Fruit fly (Drosophila melanogaster) whole organism, embryonic: ENCODE measurements around the gene LSm7.

ENCODE experiments used
- Atf-2 ChIP-seq: fragments of 200-800 bp; sonication (Bioruptor generic); optimal IDR thresholded peaks from 2 replicates; lab custom pipeline; 2016; ENCODE audit warnings: missing biosample characterization, missing genetic modification characterization
- B-H1 ChIP-seq: fragments of 200-800 bp; sonication (Bioruptor generic); IDR thresholded peaks from 3 replicates; pipeline ENCODE4 v1.3.6; 2022; ENCODE audit warnings: missing biosample characterization, missing genetic modification characterization
- CG10565 ChIP-seq: fragments of 200-800 bp; sonication (Bioruptor generic); optimal IDR thresholded peaks from 3 replicates; lab custom pipeline; 2016; ENCODE audit warnings: missing biosample characterization, mild to moderate bottlenecking, missing genetic modification characterization
- CG10959 ChIP-seq: fragments of 200-800 bp; sonication (Bioruptor generic); IDR thresholded peaks from 2 replicates; pipeline ENCODE4 v1.3.6; 2022; ENCODE audit warnings: missing biosample characterization, missing genetic modification characterization
- CG12104 ChIP-seq: fragments of 200-800 bp; sonication (Bioruptor generic); optimal IDR thresholded peaks from 3 replicates; lab custom pipeline; 2016; ENCODE audit warnings: missing biosample characterization, missing genetic modification characterization
- CG12236 ChIP-seq: fragments of 200-800 bp; sonication (Bioruptor generic); optimal IDR thresholded peaks from 2 replicates; lab custom pipeline; 2016; ENCODE audit warnings: missing biosample characterization, missing genetic modification characterization
- CG12391 ChIP-seq: fragments of 200-800 bp; sonication (Bioruptor generic); optimal IDR thresholded peaks from 3 replicates; lab custom pipeline; 2018; ENCODE audit warnings: missing biosample characterization, mild to moderate bottlenecking, missing genetic modification characterization, moderate library complexity
- CG13775 ChIP-seq: fragments of 200-800 bp; sonication (Bioruptor generic); optimal IDR thresholded peaks from 3 replicates; lab custom pipeline; 2017; ENCODE audit warnings: missing biosample characterization, mild to moderate bottlenecking, missing genetic modification characterization
- CG15269 ChIP-seq: fragments of 200-800 bp; sonication (Bioruptor generic); optimal IDR thresholded peaks from 2 replicates; lab custom pipeline; 2018; ENCODE audit warnings: missing biosample characterization, mild to moderate bottlenecking, missing genetic modification characterization, moderate library complexity
- CG17912 ChIP-seq: fragments of 200-800 bp; sonication (Bioruptor generic); optimal IDR thresholded peaks from 2 replicates; lab custom pipeline; 2018; ENCODE audit warnings: missing biosample characterization, mild to moderate bottlenecking, missing genetic modification characterization
- CG34224 ChIP-seq: fragments of 200-800 bp; sonication (Bioruptor generic); IDR thresholded peaks from 3 replicates; pipeline ENCODE4 v1.3.6; 2022; ENCODE audit warnings: missing biosample characterization, missing genetic modification characterization; ENCODE audit not compliant: partially characterized antibody
- CG6175 ChIP-seq: fragments of 200-800 bp; sonication (Bioruptor generic); IDR thresholded peaks from 3 replicates; pipeline ENCODE4 v1.3.6; 2022; ENCODE audit warnings: missing biosample characterization, missing genetic modification characterization
- CG7928 ChIP-seq: fragments of 200-800 bp; sonication (Bioruptor generic); optimal IDR thresholded peaks from 2 replicates; lab custom pipeline; 2017; ENCODE audit warnings: missing biosample characterization, mild to moderate bottlenecking, missing genetic modification characterization
- CG9215 ChIP-seq: fragments of 200-800 bp; sonication (Bioruptor generic); IDR thresholded peaks from 2 replicates; pipeline ENCODE4 v1.3.6; 2022; ENCODE audit warnings: missing biosample characterization, missing genetic modification characterization
- CoRest ChIP-seq: fragments of 200-800 bp; sonication (Bioruptor generic); optimal IDR thresholded peaks from 3 replicates; lab custom pipeline; 2018; ENCODE audit warnings: missing biosample characterization, mild to moderate bottlenecking, missing genetic modification characterization, moderate library complexity
- CrebB ChIP-seq: fragments of 200-800 bp; sonication (Bioruptor generic); optimal IDR thresholded peaks from 3 replicates; lab custom pipeline; 2018; ENCODE audit warnings: missing biosample characterization, mild to moderate bottlenecking, missing genetic modification characterization
- Dip2 ChIP-seq: fragments of 200-800 bp; sonication (Bioruptor generic); IDR thresholded peaks from 2 replicates; pipeline ENCODE4 v1.3.6; 2022; ENCODE audit warnings: missing biosample characterization, missing genetic modification characterization
- Dip3 ChIP-seq: fragments of 200-800 bp; sonication (Bioruptor generic); optimal IDR thresholded peaks from 3 replicates; lab custom pipeline; 2016; ENCODE audit warnings: missing biosample characterization, missing genetic modification characterization
- Dp ChIP-seq: fragments of 200-800 bp; sonication (Bioruptor generic); optimal IDR thresholded peaks from 2 replicates; lab custom pipeline; 2018; ENCODE audit warnings: missing biosample characterization, mild to moderate bottlenecking, missing genetic modification characterization, moderate library complexity
- Fer1 ChIP-seq: fragments of 200-800 bp; sonication (Bioruptor generic); optimal IDR thresholded peaks from 2 replicates; lab custom pipeline; 2017; ENCODE audit warnings: missing biosample characterization, mild to moderate bottlenecking, missing genetic modification characterization
- Hand ChIP-seq: fragments of 200-800 bp; sonication (Bioruptor generic); optimal IDR thresholded peaks from 2 replicates; lab custom pipeline; 2017; ENCODE audit warnings: mild to moderate bottlenecking, missing biosample characterization, missing genetic modification reagents, missing genetic modification characterization
- HmgD ChIP-seq: fragments of 200-800 bp; sonication (Bioruptor generic); optimal IDR thresholded peaks from 3 replicates; lab custom pipeline; 2016; ENCODE audit warnings: missing biosample characterization, missing genetic modification characterization
- Hmr ChIP-seq: fragments of 200-800 bp; sonication (Bioruptor generic); optimal IDR thresholded peaks from 3 replicates; lab custom pipeline; 2017; ENCODE audit warnings: mild to moderate bottlenecking, missing biosample characterization, missing genetic modification reagents, missing genetic modification characterization
- Hsf ChIP-seq: fragments of 200-800 bp; sonication (Bioruptor generic); optimal IDR thresholded peaks from 3 replicates; lab custom pipeline; 2016; ENCODE audit warnings: missing biosample characterization, missing genetic modification characterization
- Lhr ChIP-seq: fragments of 200-800 bp; sonication (Bioruptor generic); optimal IDR thresholded peaks from 3 replicates; lab custom pipeline; 2017; ENCODE audit warnings: mild to moderate bottlenecking, missing biosample characterization, missing genetic modification reagents, missing genetic modification characterization
- MESR4 ChIP-seq: fragments of 200-800 bp; sonication (Bioruptor generic); optimal IDR thresholded peaks from 2 replicates; lab custom pipeline; 2018; ENCODE audit warnings: missing biosample characterization, mild to moderate bottlenecking, missing genetic modification characterization, moderate library complexity
- NK7.1 ChIP-seq: fragments of 200-800 bp; sonication (Bioruptor generic); optimal IDR thresholded peaks from 3 replicates; lab custom pipeline; 2016; ENCODE audit warnings: missing biosample characterization, missing genetic modification characterization
- Nf-YA ChIP-seq: fragments of 200-800 bp; sonication (Bioruptor generic); IDR thresholded peaks from 2 replicates; pipeline ENCODE4 v1.3.6; 2022; ENCODE audit warnings: missing biosample characterization, missing genetic modification characterization
- Side ChIP-seq: fragments of 200-800 bp; sonication (Bioruptor generic); optimal IDR thresholded peaks from 2 replicates; lab custom pipeline; 2016; ENCODE audit warnings: missing biosample characterization, missing genetic modification characterization
- Tbp ChIP-seq: fragments of >200 bp; optimal IDR thresholded peaks from 2 replicates; lab custom pipeline; 2018; ENCODE audit warnings: missing biosample characterization, missing genetic modification characterization
- Vsx1 ChIP-seq: fragments of 200-800 bp; sonication (Bioruptor generic); optimal IDR thresholded peaks from 2 replicates; lab custom pipeline; 2017; ENCODE audit warnings: missing biosample characterization, mild to moderate bottlenecking, missing genetic modification characterization, missing genetic modification reagents
- ato ChIP-seq: fragments of 200-800 bp; sonication (Bioruptor generic); IDR thresholded peaks from 2 replicates; pipeline ENCODE4 v1.3.6; 2022; ENCODE audit warnings: missing biosample characterization, missing genetic modification characterization; ENCODE audit not compliant: partially characterized antibody
- btn ChIP-seq: fragments of 200-800 bp; sonication (Bioruptor generic); optimal IDR thresholded peaks from 2 replicates; lab custom pipeline; 2016; ENCODE audit warnings: missing biosample characterization, missing genetic modification characterization
- dm ChIP-seq: fragments of 200-800 bp; sonication (Bioruptor generic); optimal IDR thresholded peaks from 3 replicates; lab custom pipeline; 2016; ENCODE audit warnings: missing biosample characterization, missing genetic modification characterization
- fd96Cb ChIP-seq: fragments of 200-800 bp; sonication (Bioruptor generic); optimal IDR thresholded peaks from 2 replicates; lab custom pipeline; 2018; ENCODE audit warnings: missing biosample characterization, mild to moderate bottlenecking, missing genetic modification characterization, moderate library complexity
- fu2 ChIP-seq: fragments of 200-800 bp; sonication (Bioruptor generic); optimal IDR thresholded peaks from 2 replicates; lab custom pipeline; 2016; ENCODE audit warnings: missing biosample characterization, missing genetic modification characterization
- gcm2 ChIP-seq: fragments of 200-800 bp; sonication (Bioruptor generic); optimal IDR thresholded peaks from 2 replicates; lab custom pipeline; 2016; ENCODE audit warnings: missing biosample characterization, missing genetic modification characterization
- gt ChIP-seq: fragments of 200-800 bp; sonication (Bioruptor generic); IDR thresholded peaks from 2 replicates; pipeline ENCODE4 v1.3.6; 2022; ENCODE audit warnings: missing biosample characterization, missing genetic modification characterization
- hbn ChIP-seq: fragments of 200-800 bp; sonication (Bioruptor generic); IDR thresholded peaks from 2 replicates; pipeline ENCODE4 v1.3.6; 2022; ENCODE audit warnings: missing biosample characterization, missing genetic modification characterization; ENCODE audit not compliant: partially characterized antibody
- ind ChIP-seq: fragments of 200-800 bp; sonication (Bioruptor generic); optimal IDR thresholded peaks from 3 replicates; lab custom pipeline; 2016; ENCODE audit warnings: missing biosample characterization, missing genetic modification characterization
- kni ChIP-seq: fragments of 200-800 bp; sonication (Bioruptor generic); optimal IDR thresholded peaks from 3 replicates; lab custom pipeline; 2017; ENCODE audit warnings: mild to moderate bottlenecking, missing biosample characterization, missing genetic modification reagents, missing genetic modification characterization
- lbe ChIP-seq: fragments of 200-800 bp; sonication (Bioruptor generic); optimal IDR thresholded peaks from 2 replicates; lab custom pipeline; 2016; ENCODE audit warnings: missing biosample characterization, mild to moderate bottlenecking, missing genetic modification characterization
- lov ChIP-seq, 2 experiments: fragments of 200-800 bp in 1 of 2; fragments of >200 bp in 1 of 2; sonication (Bioruptor generic) in 1 of 2; IDR thresholded peaks in 1 of 2; optimal IDR thresholded peaks in 1 of 2; 2 replicates in 1 of 2; 3 replicates in 1 of 2; pipeline versions ENCODE4 v1.3.6 to Lab custom; 2017 to 2022; ENCODE audit warnings: missing biosample characterization in 1 of 2, missing genetic modification characterization in 1 of 2
- mam ChIP-seq: fragments of 200-800 bp; sonication (Bioruptor generic); optimal IDR thresholded peaks from 3 replicates; lab custom pipeline; 2016; ENCODE audit warnings: missing biosample characterization, missing genetic modification characterization
- odd ChIP-seq: fragments of 200-800 bp; sonication (Bioruptor generic); optimal IDR thresholded peaks from 2 replicates; lab custom pipeline; 2017; ENCODE audit warnings: missing biosample characterization, mild to moderate bottlenecking, missing genetic modification characterization
- pita ChIP-seq: fragments of 200-800 bp; sonication (Bioruptor generic); optimal IDR thresholded peaks from 2 replicates; lab custom pipeline; 2017; ENCODE audit warnings: missing biosample characterization, mild to moderate bottlenecking, missing genetic modification characterization
- pnt ChIP-seq: fragments of 200-800 bp; sonication (Bioruptor generic); optimal IDR thresholded peaks from 3 replicates; lab custom pipeline; 2016; ENCODE audit warnings: missing biosample characterization, missing genetic modification characterization
- pros ChIP-seq: fragments of 200-800 bp; sonication (Bioruptor generic); optimal IDR thresholded peaks from 3 replicates; lab custom pipeline; 2019; ENCODE audit warnings: missing biosample characterization, mild to moderate bottlenecking, missing genetic modification characterization, moderate library complexity
- trem ChIP-seq: fragments of 200-800 bp; optimal IDR thresholded peaks from 3 replicates; lab custom pipeline; 2019; ENCODE audit warnings: missing biosample characterization, mild to moderate bottlenecking, missing genetic modification characterization, moderate library complexity
- wdn ChIP-seq: fragments of 200-800 bp; sonication (Bioruptor generic); IDR thresholded peaks from 2 replicates; pipeline ENCODE4 v1.3.6; 2022; ENCODE audit warnings: missing biosample characterization, missing genetic modification characterization
- zfh1 ChIP-seq: fragments of 200-800 bp; sonication (Bioruptor generic); IDR thresholded peaks from 3 replicates; pipeline ENCODE4 v1.3.6; 2022; ENCODE audit warnings: missing biosample characterization, missing genetic modification characterization

The LSm7 gene

dm6 chr2L:16703753-16704152 is 39.1 kb downstream of the LSm7 start (continued):
- TF ChIP-seq lov (optimal IDR thresholded peaks at IDR 0.05; lab: Kevin White, UChicago) (no peak), lov (GFP tag; IDR thresholded peaks at IDR 0.05; lab: Robert Waterston, UW) (no peak), CG12236 (GFP tag; lab: Kevin White, UChicago) (peak; percentile 14), Fer1 (GFP tag; lab: Kevin White, UChicago) (no peak), Hsf (GFP tag; lab: Kevin White, UChicago) (peak; percentile 40), Dip3 (peak; percentile 40), HmgD (GFP tag; lab: Kevin White, UChicago) (no peak), lbe (GFP tag; lab: Kevin White, UChicago) (no peak), CG6175 (no peak), gt (GFP tag; lab: Robert Waterston, UW) (no peak), CG9215 (GFP tag; lab: Robert Waterston, UW) (no peak), pita (GFP tag; lab: Kevin White, UChicago) (no peak), dm (no peak), zfh1 (peak; percentile 59; the same call in 2 of the 3 replicates), CoRest (tag; lab: Kevin White, UChicago) (peak; percentile 70), hbn (GFP tag; lab: Robert Waterston, UW) (no peak; the same call in 1 of the 2 replicates), CG10565 (no peak), Vsx1 (GFP tag; lab: Kevin White, UChicago) (no peak), NK7.1 (GFP tag; lab: Kevin White, UChicago) (no peak), Hmr (GFP tag; lab: Kevin White, UChicago) (peak; percentile 34), odd (GFP tag; lab: Kevin White, UChicago) (no peak), Side (GFP tag; lab: Kevin White, UChicago) (no peak), fd96Cb (tag; lab: Kevin White, UChicago) (no peak), trem (tag; lab: Kevin White, UChicago) (no peak), Dip2 (GFP tag; lab: Robert Waterston, UW) (no peak), CG12104 (GFP tag; lab: Kevin White, UChicago) (peak; percentile 43), Lhr (GFP tag; lab: Kevin White, UChicago) (no peak), fu2 (peak; percentile 30), B-H1 (GFP tag; lab: Robert Waterston, UW) (no peak), Dp (peak; percentile 74), ind (GFP tag; lab: Kevin White, UChicago) (no peak), CG10959 (GFP tag; lab: Robert Waterston, UW) (no peak), CG13775 (GFP tag; lab: Kevin White, UChicago) (peak; percentile 63), ato (no peak), Tbp (no peak), Atf-2 (no peak), CG17912 (GFP tag; lab: Kevin White, UChicago) (no peak), pros (GFP tag; lab: Kevin White, UChicago) (no peak), CG12391 (tag; lab: Kevin White, UChicago) (peak; percentile 44), kni (GFP tag; lab: Kevin White, UChicago) (no peak), wdn (GFP tag; lab: Robert Waterston, UW) (no peak), CG15269 (peak; percentile 63), mam (GFP tag; lab: Kevin White, UChicago) (peak; percentile 64), Nf-YA (GFP tag; lab: Robert Waterston, UW) (no peak), btn (GFP tag; lab: Kevin White, UChicago) (no peak), MESR4 (GFP tag; lab: Kevin White, UChicago) (no peak), pnt (GFP tag; lab: Kevin White, UChicago) (no peak), Hand (no peak), CG7928 (GFP tag; lab: Kevin White, UChicago) (no peak), CG34224 (GFP tag; lab: Robert Waterston, UW) (no peak), CrebB (tag; lab: Kevin White, UChicago) (peak; percentile 38), gcm2 (GFP tag; lab: Kevin White, UChicago) (no peak)
